Worm (Caenorhabditis elegans) whole organism, L2 larva: Measurements from ENCODE around the gene ZK938.10.

Experiments used
- F13H6.1 ChIP-seq: sonication (generic microtip); optimal IDR thresholded peaks from 2 replicates; lab custom pipeline; 2016; ENCODE audit warnings: missing genetic modification characterization, missing compliant biosample characterization
- R02D3.7 ChIP-seq: fragments of 150-350 bp; optimal IDR thresholded peaks from 2 replicates; lab custom pipeline; 2014; ENCODE audit warnings: missing biosample characterization, missing genetic modification characterization
- Y55F3AM.14 ChIP-seq: fragments of 200-800 bp; sonication (Bioruptor generic); optimal IDR thresholded peaks from 2 replicates; lab custom pipeline; 2018; ENCODE audit warnings: mild to moderate bottlenecking, missing genetic modification characterization, missing compliant biosample characterization
- ZK546.5 ChIP-seq: sonication (generic microtip); optimal IDR thresholded peaks from 2 replicates; lab custom pipeline; 2017; ENCODE audit warnings: missing biosample characterization, missing genetic modification characterization
- ama-1 ChIP-seq: fragments of 150-350 bp; optimal IDR thresholded peaks from 2 replicates; lab custom pipeline; 2018; ENCODE audit warnings: inconsistent platforms
- ceh-16 ChIP-seq: fragments of 150-350 bp; optimal IDR thresholded peaks from 2 replicates; lab custom pipeline; 2014; ENCODE audit warnings: missing biosample characterization, missing genetic modification characterization
- ceh-82 ChIP-seq: fragments of 150-350 bp; optimal IDR thresholded peaks from 2 replicates; lab custom pipeline; 2014; ENCODE audit warnings: missing biosample characterization, missing genetic modification characterization
- crh-2 ChIP-seq: sonication (generic microtip); optimal IDR thresholded peaks from 2 replicates; lab custom pipeline; 2017; ENCODE audit warnings: missing biosample characterization, missing genetic modification characterization
- dmd-4 ChIP-seq: sonication (generic microtip); optimal IDR thresholded peaks from 2 replicates; lab custom pipeline; 2017; ENCODE audit warnings: missing biosample characterization, missing genetic modification characterization
- egl-27 ChIP-seq: sonication (generic microtip); optimal IDR thresholded peaks from 3 replicates; lab custom pipeline; 2017; ENCODE audit warnings: missing biosample characterization, missing genetic modification reagents, missing genetic modification characterization
- elt-1 ChIP-seq: fragments of 150-350 bp; optimal IDR thresholded peaks from 2 replicates; lab custom pipeline; 2014; ENCODE audit warnings: missing biosample characterization, missing genetic modification characterization
- gmeb-1 ChIP-seq: fragments of 150-350 bp; optimal IDR thresholded peaks from 2 replicates; lab custom pipeline; 2014; ENCODE audit warnings: missing biosample characterization, missing genetic modification characterization
- lin-11 ChIP-seq: fragments of 150-350 bp; sonication (generic microtip); optimal IDR thresholded peaks from 2 replicates; lab custom pipeline; 2014; ENCODE audit warnings: missing biosample characterization, missing genetic modification characterization, inconsistent platforms, mixed read lengths
- lin-13 ChIP-seq: fragments of 150-350 bp; optimal IDR thresholded peaks from 2 replicates; lab custom pipeline; 2014; ENCODE audit warnings: missing biosample characterization, missing genetic modification reagents, missing genetic modification characterization
- lin-39 ChIP-seq: fragments of 150-350 bp; optimal IDR thresholded peaks from 2 replicates; lab custom pipeline; 2014; ENCODE audit warnings: missing biosample characterization, missing genetic modification reagents, missing genetic modification characterization
- lsy-2 ChIP-seq, 2 experiments: fragments of 150-350 bp in 1 of 2; sonication (generic microtip) in 1 of 2; optimal IDR thresholded peaks; 2 replicates each; lab custom pipeline; 2014 to 2017; ENCODE audit warnings: missing biosample characterization in 2 of 2, missing genetic modification characterization in 2 of 2
- mbf-1 ChIP-seq: sonication (generic microtip); optimal IDR thresholded peaks from 2 replicates; lab custom pipeline; 2017; ENCODE audit warnings: missing biosample characterization, missing genetic modification characterization
- nhr-10 ChIP-seq: sonication (generic microtip); optimal IDR thresholded peaks from 2 replicates; lab custom pipeline; 2017; ENCODE audit warnings: missing biosample characterization, missing genetic modification characterization
- nhr-129 ChIP-seq: fragments of 150-350 bp; optimal IDR thresholded peaks from 2 replicates; lab custom pipeline; 2014; ENCODE audit warnings: missing biosample characterization, missing genetic modification characterization
- nhr-23 ChIP-seq: fragments of 150-350 bp; optimal IDR thresholded peaks from 2 replicates; lab custom pipeline; 2014; ENCODE audit warnings: missing biosample characterization, missing genetic modification reagents, missing genetic modification characterization
- nhr-6 ChIP-seq: fragments of 150-350 bp; optimal IDR thresholded peaks from 2 replicates; lab custom pipeline; 2014; ENCODE audit warnings: missing biosample characterization, missing genetic modification characterization
- nhr-77 ChIP-seq: fragments of 150-350 bp; optimal IDR thresholded peaks from 2 replicates; lab custom pipeline; 2014; ENCODE audit warnings: missing biosample characterization, missing genetic modification characterization
- peb-1 ChIP-seq: fragments of 150-350 bp; optimal IDR thresholded peaks from 2 replicates; lab custom pipeline; 2014; ENCODE audit warnings: missing biosample characterization, missing genetic modification characterization
- sem-4 ChIP-seq: fragments of 150-350 bp; optimal IDR thresholded peaks from 2 replicates; lab custom pipeline; 2014; ENCODE audit warnings: missing biosample characterization, missing genetic modification reagents, missing genetic modification characterization
- skn-1 ChIP-seq: sonication (generic microtip); optimal IDR thresholded peaks from 2 replicates; lab custom pipeline; 2017; ENCODE audit warnings: missing biosample characterization, missing genetic modification characterization
- sma-9 ChIP-seq, 2 experiments: fragments of 150-350 bp in 1 of 2; sonication (generic microtip) in 1 of 2; optimal IDR thresholded peaks; 2 replicates each; lab custom pipeline; 2014 to 2016; ENCODE audit warnings: missing genetic modification characterization in 2 of 2, mild to moderate bottlenecking in 1 of 2, missing biosample characterization in 1 of 2, missing compliant biosample characterization in 1 of 2, missing genetic modification reagents in 1 of 2, moderate library complexity in 1 of 2
- snpc-4 ChIP-seq: fragments of 150-350 bp; optimal IDR thresholded peaks from 2 replicates; lab custom pipeline; 2014; ENCODE audit warnings: missing biosample characterization, missing genetic modification characterization
- unc-55 ChIP-seq: fragments of 150-350 bp; sonication (generic microtip); optimal IDR thresholded peaks from 3 replicates; lab custom pipeline; 2014; ENCODE audit warnings: missing biosample characterization, missing genetic modification reagents, missing genetic modification characterization
- unc-62 ChIP-seq: fragments of 150-350 bp; optimal IDR thresholded peaks from 2 replicates; lab custom pipeline; 2014; ENCODE audit warnings: missing biosample characterization, missing genetic modification reagents, missing genetic modification characterization
- zag-1 ChIP-seq: fragments of 150-350 bp; optimal IDR thresholded peaks from 2 replicates; lab custom pipeline; 2014; ENCODE audit warnings: missing biosample characterization, missing genetic modification characterization
- ztf-11 ChIP-seq: sonication (generic microtip); optimal IDR thresholded peaks from 2 replicates; lab custom pipeline; 2017; ENCODE audit warnings: missing biosample characterization, missing genetic modification characterization

ZK938.10 gene

DNA sequence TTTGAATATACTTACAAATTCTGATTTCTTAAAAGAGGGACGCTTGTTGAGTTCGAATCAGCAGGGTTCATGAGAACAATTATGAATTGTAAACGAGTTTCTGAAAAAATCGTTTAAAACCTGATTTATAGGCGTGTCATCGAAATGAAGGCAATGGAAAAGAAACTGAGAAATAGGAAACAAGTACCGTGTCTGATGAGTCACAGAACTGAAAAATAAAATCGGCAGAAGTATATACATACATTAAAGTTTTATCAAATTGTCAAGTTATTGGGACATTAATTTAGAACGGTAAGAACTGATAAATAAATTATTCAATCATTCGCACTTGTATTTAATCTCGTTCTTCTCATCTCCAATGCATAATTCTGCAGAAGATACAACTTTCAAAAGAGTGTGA is 5.6 kb downstream of the ZK938.10 start, which contains the start of gene chil-9:
TSS of gene chil-9 (minus strand) at position 101 of the 400 bp plus-strand sequence.
- TF ChIP-seq crh-2 (tag; lab: Kevin White, UChicago) (no peak), skn-1 (tag; lab: Kevin White, UChicago) (no peak)

DNA sequence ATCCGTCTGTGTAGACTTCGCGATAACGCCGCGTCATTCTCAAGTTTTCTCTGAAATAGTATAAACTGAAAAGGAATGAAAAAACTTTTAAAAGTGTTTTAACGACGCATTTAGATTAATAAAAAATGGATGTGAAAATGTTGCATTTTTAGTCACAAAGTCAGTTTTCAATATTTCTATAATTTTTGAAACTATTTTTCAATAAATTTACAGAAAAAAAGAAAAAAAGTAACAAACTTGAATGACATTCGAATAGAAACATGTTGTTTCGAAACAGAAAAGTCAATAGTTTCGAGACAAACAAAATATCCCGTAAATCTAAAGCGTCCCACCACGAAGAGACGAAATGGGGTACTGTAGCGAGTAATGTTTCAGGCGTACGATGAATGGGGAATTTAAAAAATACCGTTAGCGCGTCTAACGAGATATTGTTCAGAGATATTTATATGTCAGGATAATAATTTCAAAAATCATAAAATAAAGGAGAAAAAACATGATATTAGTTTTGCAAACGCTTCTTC is 8.8 kb downstream of the ZK938.10 start, which contains the start of gene rnh-1.2:
TSS of gene rnh-1.2 (minus strand) at position 51 of the 521 bp plus-strand sequence.
- TF ChIP-seq sem-4 (no peak), ZK546.5 (no peak), unc-62 (GFP tag; lab: Kevin White, UChicago) (no peak), crh-2 (tag; lab: Kevin White, UChicago) (no peak), ceh-82 (no peak), nhr-10 (tag; lab: Kevin White, UChicago) (no peak), Y55F3AM.14 (GFP tag; lab: Kevin White, UChicago) (no peak), sma-9 (GFP tag; optimal IDR thresholded peaks at IDR 0.05; lab: Kevin White, UChicago) (no peak), sma-9 (tag; optimal IDR thresholded peaks at IDR 0.05; lab: Kevin White, UChicago) (no peak), ztf-11 (tag; lab: Kevin White, UChicago) (no peak), R02D3.7 (tag; lab: Kevin White, UChicago) (no peak), snpc-4 (no peak), lin-39 (tag; lab: Kevin White, UChicago) (no peak), zag-1 (tag; lab: Kevin White, UChicago) (no peak), ama-1 (lab: Kevin White, UChicago) (no peak), unc-55 (GFP tag; lab: Kevin White, UChicago) (no peak), nhr-129 (tag; lab: Kevin White, UChicago) (no peak)

DNA sequence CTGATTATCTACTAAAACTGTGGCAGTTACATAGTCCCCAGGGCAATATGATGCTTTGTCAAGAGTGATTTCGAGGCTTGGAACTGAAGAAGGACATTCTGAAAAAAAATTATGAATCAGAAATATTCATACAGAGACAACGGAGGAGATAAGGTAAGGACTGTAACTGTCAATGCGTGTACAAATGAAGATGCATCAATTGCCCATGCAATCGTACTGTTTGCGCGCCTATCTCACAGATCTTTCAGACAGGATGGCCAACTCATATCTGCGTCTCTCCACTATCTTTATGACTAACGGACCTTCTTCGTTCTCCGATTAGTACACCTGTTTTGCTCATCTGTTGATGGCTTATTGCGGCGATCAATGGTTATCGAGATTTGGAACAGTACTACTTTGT is 10.5 kb downstream of the ZK938.10 start, which contains the start of gene ZK938.11:
TSS of gene ZK938.11 (minus strand) at position 101 of the 400 bp plus-strand sequence.
- TF ChIP-seq snpc-4, result no peak
- TF ChIP-seq ceh-82, result no peak
- no peak for TF ChIP-seq nhr-6 (tag; lab: Kevin White, UChicago)
- TF ChIP-seq elt-1 (tag; lab: Kevin White, UChicago), result no peak
- no peak for TF ChIP-seq lsy-2 (tag; optimal IDR thresholded peaks at IDR 0.05; lab: Kevin White, UChicago)
- no peak for TF ChIP-seq Y55F3AM.14 (GFP tag; lab: Kevin White, UChicago)
- TF ChIP-seq zag-1 (tag; lab: Kevin White, UChicago), result no peak
- no peak for TF ChIP-seq egl-27
- no peak for TF ChIP-seq nhr-23 (tag; lab: Kevin White, UChicago)
- no peak for TF ChIP-seq R02D3.7 (tag; lab: Kevin White, UChicago)
- no peak for TF ChIP-seq ceh-16 (tag; lab: Kevin White, UChicago)
- TF ChIP-seq skn-1 (tag; lab: Kevin White, UChicago), result no peak

DNA sequence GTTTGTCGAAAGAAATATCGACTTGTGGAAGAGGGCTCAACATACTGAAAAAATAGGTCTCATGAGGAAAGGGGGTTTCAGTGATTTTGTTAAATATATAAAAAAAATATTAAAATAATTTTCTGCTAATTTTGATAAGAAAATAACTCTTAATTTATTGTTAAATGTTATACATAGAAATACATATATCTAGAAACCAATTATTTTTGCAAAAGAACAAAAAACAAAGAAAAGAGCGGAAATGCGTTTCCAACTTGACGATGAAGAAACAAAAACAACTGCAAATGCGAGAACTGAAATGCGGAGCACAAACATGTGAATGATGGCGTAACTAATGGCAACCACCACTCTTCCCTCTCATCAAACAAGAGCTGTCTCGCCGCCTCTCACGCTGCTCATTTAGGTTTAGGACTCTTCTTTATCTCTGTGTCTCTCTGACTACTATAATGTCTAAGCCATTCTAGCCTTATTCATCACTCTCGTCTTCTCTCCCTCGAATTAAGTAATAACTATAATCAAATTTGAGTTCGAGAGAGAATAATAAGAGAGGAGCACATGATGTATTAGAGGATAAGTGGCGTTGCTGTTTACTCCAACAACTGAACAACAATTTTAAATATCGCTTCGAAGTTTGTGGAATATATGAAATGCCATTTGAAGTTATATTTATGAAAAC is 12.4 kb downstream of the ZK938.10 start, which contains the start of gene arrd-4:
TSS of gene arrd-4 (minus strand) at position 51 of the 676 bp plus-strand sequence.
- TF ChIP-seq dmd-4 (tag; lab: Kevin White, UChicago) (no peak), lin-11 (tag; lab: Kevin White, UChicago) (peak; percentile 6)

DNA sequence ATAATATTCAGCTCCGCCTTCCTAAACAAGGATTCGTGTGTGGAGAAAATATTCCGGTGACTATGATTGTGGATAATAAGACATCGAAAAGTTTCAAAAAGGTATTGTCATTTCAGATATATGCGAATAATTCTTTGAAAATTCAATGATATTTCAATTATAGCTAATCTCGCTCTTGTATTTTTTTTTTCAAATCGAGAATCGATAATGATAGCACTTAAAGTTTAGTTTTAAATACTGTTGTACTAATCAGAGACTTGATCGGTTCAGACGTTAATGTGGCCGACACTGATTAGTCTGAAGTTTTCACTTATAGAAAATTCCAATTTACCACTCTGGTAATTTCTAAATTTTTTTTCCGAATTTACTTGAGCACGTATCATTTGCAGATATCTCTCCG is 14.9 kb downstream of the ZK938.10 start:
- TF ChIP-seq nhr-77 (no peak), ztf-11 (tag; lab: Kevin White, UChicago) (no peak), lin-13 (no peak), F13H6.1 (no peak), R02D3.7 (tag; lab: Kevin White, UChicago) (no peak), nhr-129 (tag; lab: Kevin White, UChicago) (no peak), sem-4 (no peak), zag-1 (tag; lab: Kevin White, UChicago) (no peak), ZK546.5 (no peak), dmd-4 (tag; lab: Kevin White, UChicago) (no peak), lsy-2 (tag; optimal IDR thresholded peaks at IDR 0.05; lab: Kevin White, UChicago) (no peak), peb-1 (tag; lab: Kevin White, UChicago) (no peak), mbf-1 (no peak), snpc-4 (no peak), nhr-23 (tag; lab: Kevin White, UChicago) (no peak), nhr-6 (tag; lab: Kevin White, UChicago) (no peak), egl-27 (no peak), lin-39 (tag; lab: Kevin White, UChicago) (no peak), gmeb-1 (tag; lab: Kevin White, UChicago) (no peak)
- TF ChIP-seq, all 48 proteins: peak for 0
